Worm (Caenorhabditis elegans) whole organism, L1 larva: ENCODE data around the gene argn-1.

ENCODE experiments used
- aha-1 ChIP-seq: fragments of 150-350 bp; optimal IDR thresholded peaks from 2 replicates; lab custom pipeline; 2014; ENCODE audit warnings: missing biosample characterization, missing genetic modification characterization
- ets-5 ChIP-seq: fragments of 200-800 bp; sonication (Bioruptor generic); IDR thresholded peaks from 2 replicates; pipeline ENCODE4 v1.3.6; 2022; ENCODE audit warnings: missing genetic modification characterization, missing compliant biosample characterization
- fos-1 ChIP-seq: fragments of 150-350 bp; optimal IDR thresholded peaks from 2 replicates; lab custom pipeline; 2014; ENCODE audit warnings: missing biosample characterization, missing genetic modification characterization
- jun-1 ChIP-seq: fragments of 150-350 bp; optimal IDR thresholded peaks from 2 replicates; lab custom pipeline; 2014; ENCODE audit warnings: missing biosample characterization, missing genetic modification reagents, missing genetic modification characterization
- lin-39 ChIP-seq: fragments of 150-350 bp; optimal IDR thresholded peaks from 2 replicates; lab custom pipeline; 2014; ENCODE audit warnings: missing biosample characterization, missing genetic modification reagents, missing genetic modification characterization
- mep-1 ChIP-seq: fragments of 150-350 bp; optimal IDR thresholded peaks from 2 replicates; lab custom pipeline; 2014; ENCODE audit warnings: missing biosample characterization, missing genetic modification characterization
- nhr-19 ChIP-seq: fragments of 200-800 bp; sonication (Bioruptor generic); conservative IDR thresholded peaks from 2 replicates; pipeline ENCODE4 v1.3.6; 2022; ENCODE audit warnings: missing genetic modification characterization, missing compliant biosample characterization
- nhr-76 ChIP-seq: sonication (generic microtip); optimal IDR thresholded peaks from 2 replicates; lab custom pipeline; 2017; ENCODE audit warnings: missing biosample characterization, missing genetic modification characterization
- nhr-90 ChIP-seq: sonication (generic microtip); optimal IDR thresholded peaks from 2 replicates; lab custom pipeline; 2016; ENCODE audit warnings: mild to moderate bottlenecking, missing genetic modification characterization, missing compliant biosample characterization; ENCODE audit not compliant: poor library complexity
- rnt-1 ChIP-seq: sonication (generic microtip); optimal IDR thresholded peaks from 2 replicates; lab custom pipeline; 2016; ENCODE audit warnings: mild to moderate bottlenecking, missing genetic modification characterization, moderate library complexity, missing compliant biosample characterization
- snpc-4 ChIP-seq: fragments of 150-350 bp; optimal IDR thresholded peaks from 2 replicates; lab custom pipeline; 2014; ENCODE audit warnings: missing biosample characterization, missing genetic modification characterization
- unc-62 ChIP-seq: fragments of 150-350 bp; optimal IDR thresholded peaks from 2 replicates; lab custom pipeline; 2014; ENCODE audit warnings: missing biosample characterization, missing genetic modification reagents, missing genetic modification characterization

ce11 chrX:5641315-5641714 is 11.5 kb downstream of the argn-1 start, which contains the start of gene T22B7.4:
- TF ChIP-seq ets-5 (GFP tag; lab: Robert Waterston, UW): no peak
- no peak for TF ChIP-seq rnt-1 (tag; lab: Kevin White, UChicago)
- TF ChIP-seq mep-1 (tag; lab: Kevin White, UChicago): no peak
- TF ChIP-seq fos-1 (tag; lab: Kevin White, UChicago): no peak
- TF ChIP-seq nhr-19 (GFP tag; lab: Robert Waterston, UW): no peak
- no peak for TF ChIP-seq nhr-90 (tag; lab: Kevin White, UChicago)
- no peak for TF ChIP-seq snpc-4
- no peak for TF ChIP-seq nhr-76 (tag; lab: Kevin White, UChicago)
- no peak for TF ChIP-seq unc-62
- TF ChIP-seq lin-39 (tag; lab: Kevin White, UChicago): no peak
- TF ChIP-seq jun-1 (tag; lab: Kevin White, UChicago): no peak
- TF ChIP-seq aha-1 (tag; lab: Kevin White, UChicago): no peak
